Worm (Caenorhabditis elegans) whole organism, L4 larva: ENCODE data around the gene R08C7.5.

Experiments
- F37D6.2 ChIP-seq: sonication (generic microtip); optimal IDR thresholded peaks from 2 replicates; lab custom pipeline; 2016; ENCODE audit warnings: mild to moderate bottlenecking, missing genetic modification characterization, missing compliant biosample characterization
- F49E8.2 ChIP-seq: sonication (generic microtip); optimal IDR thresholded peaks from 2 replicates; lab custom pipeline; 2016; ENCODE audit warnings: missing compliant biosample characterization, mild to moderate bottlenecking, missing genetic modification characterization, borderline replicate concordance
- R02D3.7 ChIP-seq: fragments of 150-350 bp; sonication (generic microtip); optimal IDR thresholded peaks from 3 replicates; lab custom pipeline; 2014; ENCODE audit warnings: missing biosample characterization, missing genetic modification characterization
- T20F7.1 ChIP-seq: fragments of 200-800 bp; sonication (Bioruptor generic); optimal IDR thresholded peaks from 2 replicates; lab custom pipeline; 2018; ENCODE audit warnings: mild to moderate bottlenecking, missing genetic modification characterization, missing compliant biosample characterization
- ZK337.2 ChIP-seq: fragments of 200-800 bp; sonication (Bioruptor generic); IDR thresholded peaks from 2 replicates; pipeline ENCODE4 v1.3.6; 2022; ENCODE audit warnings: missing genetic modification reagents, missing genetic modification characterization, missing compliant biosample characterization
- aly-2 ChIP-seq: sonication (generic microtip); optimal IDR thresholded peaks from 2 replicates; lab custom pipeline; 2018; ENCODE audit warnings: missing biosample characterization, missing genetic modification characterization
- ama-1 ChIP-seq: fragments of 150-350 bp; optimal IDR thresholded peaks from 2 replicates; lab custom pipeline; 2014; ENCODE audit warnings: inconsistent platforms, mixed read lengths
- arid-1 ChIP-seq: fragments of 200-800 bp; sonication (Bioruptor generic); conservative IDR thresholded peaks from 2 replicates; pipeline ENCODE4 v1.3.6; 2022; ENCODE audit warnings: missing genetic modification reagents, missing genetic modification characterization, missing compliant biosample characterization
- ceh-20 ChIP-seq: fragments of 200-800 bp; sonication (Bioruptor generic); IDR thresholded peaks from 2 replicates; pipeline ENCODE4 v1.3.6; 2022; ENCODE audit warnings: missing genetic modification reagents, missing genetic modification characterization, missing compliant biosample characterization
- ceh-32 ChIP-seq: sonication (generic microtip); optimal IDR thresholded peaks from 2 replicates; lab custom pipeline; 2016; ENCODE audit warnings: mild to moderate bottlenecking, missing genetic modification characterization, missing compliant biosample characterization; ENCODE audit not compliant: poor library complexity
- ceh-62 ChIP-seq: sonication (generic microtip); optimal IDR thresholded peaks from 2 replicates; lab custom pipeline; 2017; ENCODE audit warnings: missing biosample characterization, missing genetic modification characterization
- ces-1 ChIP-seq: fragments of 150-350 bp; sonication (generic microtip); optimal IDR thresholded peaks from 4 replicates; lab custom pipeline; 2014; ENCODE audit warnings: missing biosample characterization, missing genetic modification reagents, missing genetic modification characterization
- ctbp-1 ChIP-seq: fragments of 200-800 bp; sonication (Bioruptor generic); IDR thresholded peaks from 2 replicates; pipeline ENCODE4 v1.3.6; 2022; ENCODE audit warnings: missing genetic modification reagents, missing genetic modification characterization, missing compliant biosample characterization
- daf-12 ChIP-seq: fragments of 150-350 bp; optimal IDR thresholded peaks from 2 replicates; lab custom pipeline; 2014; ENCODE audit warnings: missing biosample characterization, missing genetic modification reagents, missing genetic modification characterization
- dmd-6 ChIP-seq: fragments of 200-800 bp; sonication (Bioruptor generic); IDR thresholded peaks from 2 replicates; pipeline ENCODE4 v1.3.6; 2022; ENCODE audit warnings: missing genetic modification reagents, missing genetic modification characterization, missing compliant biosample characterization
- dmd-8 ChIP-seq: fragments of 200-800 bp; sonication (Bioruptor generic); IDR thresholded peaks from 2 replicates; pipeline ENCODE4 v1.3.6; 2022; ENCODE audit warnings: missing genetic modification characterization, missing compliant biosample characterization
- duxl-1 ChIP-seq: sonication (generic microtip); optimal IDR thresholded peaks from 2 replicates; lab custom pipeline; 2016; ENCODE audit warnings: mild to moderate bottlenecking, missing genetic modification characterization, moderate library complexity, missing compliant biosample characterization; ENCODE audit not compliant: poor library complexity
- dve-1 ChIP-seq: sonication (generic microtip); optimal IDR thresholded peaks from 2 replicates; lab custom pipeline; 2017; ENCODE audit warnings: antibody characterized with exemption, mild to moderate bottlenecking, missing genetic modification characterization, missing compliant biosample characterization; ENCODE audit not compliant: insufficient read depth
- egl-27 ChIP-seq: sonication (generic microtip); optimal IDR thresholded peaks from 3 replicates; lab custom pipeline; 2017; ENCODE audit warnings: missing biosample characterization, missing genetic modification reagents, missing genetic modification characterization
- egl-43 ChIP-seq: fragments of 200-800 bp; sonication (Bioruptor generic); IDR thresholded peaks from 2 replicates; pipeline ENCODE4 v1.3.6; 2022; ENCODE audit warnings: missing genetic modification reagents, missing genetic modification characterization, missing compliant biosample characterization
- fos-1 ChIP-seq: fragments of 150-350 bp; optimal IDR thresholded peaks from 2 replicates; lab custom pipeline; 2014; ENCODE audit warnings: missing biosample characterization, missing genetic modification characterization
- hmg-1.1 ChIP-seq: fragments of 200-800 bp; sonication (Bioruptor generic); IDR thresholded peaks from 2 replicates; pipeline ENCODE4 v1.3.6; 2022; ENCODE audit warnings: missing genetic modification reagents, missing genetic modification characterization, missing compliant biosample characterization
- jun-1 ChIP-seq: fragments of 150-350 bp; optimal IDR thresholded peaks from 2 replicates; lab custom pipeline; 2014; ENCODE audit warnings: missing biosample characterization, missing genetic modification reagents, missing genetic modification characterization
- lin-13 ChIP-seq: fragments of 150-350 bp; optimal IDR thresholded peaks from 2 replicates; lab custom pipeline; 2014; ENCODE audit warnings: missing biosample characterization, missing genetic modification reagents, missing genetic modification characterization
- lin-29 ChIP-seq: fragments of 200-800 bp; sonication (Bioruptor generic); IDR thresholded peaks from 2 replicates; pipeline ENCODE4 v1.3.6; 2022; ENCODE audit warnings: missing genetic modification reagents, missing genetic modification characterization, missing compliant biosample characterization
- lin-38 ChIP-seq: fragments of 200-800 bp; sonication (Bioruptor generic); IDR thresholded peaks from 2 replicates; pipeline ENCODE4 v1.3.6; 2022; ENCODE audit warnings: missing genetic modification reagents, missing genetic modification characterization, missing compliant biosample characterization
- lir-3 ChIP-seq: sonication (generic microtip); optimal IDR thresholded peaks from 2 replicates; lab custom pipeline; 2016; ENCODE audit warnings: mild to moderate bottlenecking, missing genetic modification characterization, missing compliant biosample characterization
- madf-5 ChIP-seq, 2 experiments: fragments of 200-800 bp; sonication (Bioruptor generic); IDR thresholded peaks; 2 replicates each; pipeline ENCODE4 v1.3.6; 2022; ENCODE audit warnings: missing compliant biosample characterization in 2 of 2, missing genetic modification characterization in 2 of 2
- madf-9 ChIP-seq: fragments of 200-800 bp; sonication (Bioruptor generic); conservative IDR thresholded peaks from 2 replicates; pipeline ENCODE4 v1.3.6; 2022; ENCODE audit warnings: missing genetic modification reagents, missing genetic modification characterization, missing compliant biosample characterization
- mdl-1 ChIP-seq, 2 experiments: fragments of 150-350 bp in 1 of 2; sonication (generic microtip) in 1 of 2; optimal IDR thresholded peaks; 2 replicates each; lab custom pipeline; 2014 to 2017; ENCODE audit warnings: missing biosample characterization in 2 of 2, missing genetic modification characterization in 2 of 2
- mes-2 ChIP-seq: sonication (generic microtip); optimal IDR thresholded peaks from 2 replicates; lab custom pipeline; 2016; ENCODE audit warnings: missing genotype, mild to moderate bottlenecking, missing genetic modification characterization, missing compliant biosample characterization; ENCODE audit not compliant: poor library complexity, severe bottlenecking
- mxl-2 ChIP-seq: fragments of 200-800 bp; sonication (Bioruptor generic); conservative IDR thresholded peaks from 2 replicates; pipeline ENCODE4 v1.3.6; 2022; ENCODE audit warnings: missing genetic modification reagents, missing genetic modification characterization, missing compliant biosample characterization
- mxl-3 ChIP-seq: fragments of 200-800 bp; sonication (Bioruptor generic); optimal IDR thresholded peaks from 2 replicates; lab custom pipeline; 2018; ENCODE audit warnings: mild to moderate bottlenecking, missing genetic modification characterization, missing compliant biosample characterization
- nhr-237 ChIP-seq: sonication (generic microtip); optimal IDR thresholded peaks from 2 replicates; lab custom pipeline; 2017; ENCODE audit warnings: missing biosample characterization, missing genetic modification characterization
- nhr-28 ChIP-seq: fragments of 150-350 bp; optimal IDR thresholded peaks from 2 replicates; lab custom pipeline; 2014; ENCODE audit warnings: missing biosample characterization, missing genetic modification characterization
- nhr-41 ChIP-seq: fragments of 200-800 bp; sonication (Bioruptor generic); IDR thresholded peaks from 2 replicates; pipeline ENCODE4 v1.3.6; 2022; ENCODE audit warnings: missing genetic modification reagents, missing genetic modification characterization, missing compliant biosample characterization
- nhr-6 ChIP-seq: fragments of 150-350 bp; optimal IDR thresholded peaks from 2 replicates; lab custom pipeline; 2014; ENCODE audit warnings: missing biosample characterization, missing genetic modification characterization
- nhr-76 ChIP-seq: fragments of 150-350 bp; optimal IDR thresholded peaks from 2 replicates; lab custom pipeline; 2014; ENCODE audit warnings: missing biosample characterization, missing genetic modification characterization
- pqm-1 ChIP-seq: sonication (generic microtip); optimal IDR thresholded peaks from 2 replicates; lab custom pipeline; 2017; ENCODE audit warnings: missing biosample characterization, missing genetic modification characterization
- rbr-2 ChIP-seq: sonication (generic microtip); optimal IDR thresholded peaks from 2 replicates; lab custom pipeline; 2016; ENCODE audit warnings: missing genotype, missing genetic modification characterization, missing compliant biosample characterization
- saeg-2 ChIP-seq: fragments of 200-800 bp; sonication (Bioruptor generic); IDR thresholded peaks from 2 replicates; pipeline ENCODE4 v1.3.6; 2022; ENCODE audit warnings: missing genetic modification reagents, missing genetic modification characterization, missing compliant biosample characterization
- sdz-12 ChIP-seq: fragments of 200-800 bp; sonication (Bioruptor generic); optimal IDR thresholded peaks from 2 replicates; lab custom pipeline; 2018; ENCODE audit warnings: mild to moderate bottlenecking, missing genetic modification characterization, missing compliant biosample characterization
- snpc-1.2 ChIP-seq: fragments of 200-800 bp; sonication (Bioruptor generic); IDR thresholded peaks from 2 replicates; pipeline ENCODE4 v1.3.6; 2022; ENCODE audit warnings: missing genetic modification reagents, missing genetic modification characterization, missing compliant biosample characterization
- snpc-4 ChIP-seq: fragments of 150-350 bp; optimal IDR thresholded peaks from 2 replicates; lab custom pipeline; 2014; ENCODE audit warnings: missing biosample characterization, missing genetic modification characterization
- spr-1 ChIP-seq: sonication (generic microtip); optimal IDR thresholded peaks from 2 replicates; lab custom pipeline; 2016; ENCODE audit warnings: mild to moderate bottlenecking, missing genetic modification characterization, missing compliant biosample characterization
- spr-3 ChIP-seq: fragments of 200-800 bp; sonication (Bioruptor generic); optimal IDR thresholded peaks from 2 replicates; lab custom pipeline; 2018; ENCODE audit warnings: mild to moderate bottlenecking, missing genetic modification characterization, missing compliant biosample characterization
- tra-1 ChIP-seq: fragments of 200-800 bp; sonication (Bioruptor generic); IDR thresholded peaks from 2 replicates; pipeline ENCODE4 v1.3.6; 2022; ENCODE audit warnings: missing genetic modification reagents, missing genetic modification characterization, missing compliant biosample characterization
- unc-62 ChIP-seq, 3 experiments: fragments of 150-350 bp in 1 of 3; sonication (generic microtip); optimal IDR thresholded peaks in 2 of 3; peaks in 1 of 3; 1 replicate in 1 of 3; 2 replicates in 2 of 3; lab custom pipeline; 2014 to 2017; ENCODE audit warnings: missing biosample characterization in 3 of 3, missing genetic modification characterization in 3 of 3, missing genetic modification reagents in 3 of 3, missing genotype in 1 of 3
- zfp-3 ChIP-seq: fragments of 200-800 bp; sonication (Bioruptor generic); conservative IDR thresholded peaks from 2 replicates; pipeline ENCODE4 v1.3.6; 2022; ENCODE audit warnings: missing genetic modification reagents, missing genetic modification characterization, missing compliant biosample characterization
- zip-2 ChIP-seq: fragments of 150-350 bp; optimal IDR thresholded peaks from 2 replicates; lab custom pipeline; 2014; ENCODE audit warnings: missing biosample characterization, missing genetic modification characterization

The R08C7.5 gene

ce11 chrIV:4406054-4406539 is 23.9 kb upstream of the R08C7.5 start (continued):
- TF ChIP-seq mdl-1 (tag; optimal IDR thresholded peaks at IDR 0.05; lab: Kevin White, UChicago) (peak; percentile 32 to 58), mxl-3 (GFP tag; lab: Kevin White, UChicago) (peak; percentile 41), lir-3 (tag; lab: Kevin White, UChicago) (no peak), mes-2 (peak; percentile 49), lin-29 (GFP tag; lab: Robert Waterston, UW) (no peak), tra-1 (GFP tag; lab: Robert Waterston, UW) (no peak; the same call in 1 of the 2 replicates), saeg-2 (0 out of 2 replicates have a peak, but pooled peaks have one; percentile 24), snpc-4 (tag; lab: Kevin White, UChicago) (no peak), nhr-76 (tag; lab: Kevin White, UChicago) (no peak), unc-62 (GFP tag; optimal IDR thresholded peaks at IDR 0.05 in 1 of 2; lab: Kevin White, UChicago) (peak in 1 of 2 experiments; percentile 100), unc-62 (tag; optimal IDR thresholded peaks at IDR 0.05; lab: Kevin White, UChicago) (no peak), aly-2 (tag; lab: Kevin White, UChicago) (no peak), egl-43 (GFP tag; lab: Robert Waterston, UW) (peak; percentile 61; the same call in 1 of the 2 replicates), snpc-1.2 (GFP tag; lab: Robert Waterston, UW) (no peak), F37D6.2 (tag; lab: Kevin White, UChicago) (peak; percentile 51), ama-1 (lab: Kevin White, UChicago) (peak; percentile 40), daf-12 (no peak), pqm-1 (tag; lab: Kevin White, UChicago) (peak; percentile 31), hmg-1.1 (peak; percentile 45), R02D3.7 (tag; lab: Kevin White, UChicago) (no peak), zip-2 (tag; lab: Kevin White, UChicago) (no peak), nhr-237 (tag; lab: Kevin White, UChicago) (no peak), zfp-3 (GFP tag; lab: Robert Waterston, UW) (no peak), spr-3 (no peak), mxl-2 (GFP tag; lab: Robert Waterston, UW) (no peak), fos-1 (tag; lab: Kevin White, UChicago) (no peak), nhr-41 (GFP tag; lab: Robert Waterston, UW) (peak; percentile 37; the same call in 1 of the 2 replicates), egl-27 (no peak), arid-1 (no peak), duxl-1 (tag; lab: Kevin White, UChicago) (no peak), F49E8.2 (tag; lab: Kevin White, UChicago) (no peak), ctbp-1 (no peak), nhr-28 (tag; lab: Kevin White, UChicago) (peak; percentile 69), spr-1 (tag; lab: Kevin White, UChicago) (no peak), ces-1 (GFP tag; lab: Kevin White, UChicago) (no peak), lin-38 (GFP tag; lab: Robert Waterston, UW) (peak; percentile 89), sdz-12 (GFP tag; lab: Kevin White, UChicago) (peak; percentile 58), dve-1 (tag; lab: Kevin White, UChicago) (peak; percentile 84), ZK337.2 (GFP tag; lab: Robert Waterston, UW) (no peak), rbr-2 (tag; lab: Kevin White, UChicago) (peak; percentile 70), madf-9 (GFP tag; lab: Robert Waterston, UW) (0 out of 2 replicates have a peak, but pooled peaks have one; percentile 57), ceh-32 (tag; lab: Kevin White, UChicago) (no peak), nhr-6 (tag; lab: Kevin White, UChicago) (peak; percentile 44), madf-5 (GFP tag; IDR thresholded peaks at IDR 0.05; lab: Robert Waterston, UW) (no peak), ceh-62 (no peak), lin-13 (GFP tag; lab: Kevin White, UChicago) (peak; percentile 65), dmd-8 (GFP tag; lab: Robert Waterston, UW) (no peak), ceh-20 (GFP tag; lab: Robert Waterston, UW) (no peak), T20F7.1 (GFP tag; lab: Kevin White, UChicago) (peak; percentile 38), jun-1 (tag; lab: Kevin White, UChicago) (peak; percentile 3), dmd-6 (GFP tag; lab: Robert Waterston, UW) (peak; percentile 67)
